Fruit fly (Drosophila melanogaster): ENCODE results near the gene CG7560.

dm6 chr3L:11417273-11418040, 7.5 kb upstream of the CG7560 start:
- TF ChIP-seq Dad (GFP tag; optimal IDR thresholded peaks at IDR 0.05) (peak; percentile 32), CG2678 (tag; optimal IDR thresholded peaks at IDR 0.05) (peak; percentile 95), CG43689 (GFP tag; IDR thresholded peaks at IDR 0.05) (peak; percentile 51), CG18262 (tag; optimal IDR thresholded peaks at IDR 0.05) (peak; percentile 97), CG12155 (GFP tag; optimal IDR thresholded peaks at IDR 0.05) (peak; percentile 53), CG2712 (tag; optimal IDR thresholded peaks at IDR 0.05) (peak; percentile 96)
